Fruit fly (Drosophila melanogaster) whole organism, wandering third instar larva: ENCODE results near the gene 7B2.

Experiments
- Abd-B ChIP-seq: fragments of >200 bp; optimal IDR thresholded peaks from 2 replicates; lab custom pipeline; 2017; ENCODE audit warnings: missing biosample characterization, missing genetic modification characterization
- CG32264 ChIP-seq: fragments of 200-800 bp; sonication (Bioruptor generic); optimal IDR thresholded peaks from 2 replicates; lab custom pipeline; 2016; ENCODE audit warnings: missing biosample characterization, missing genetic modification characterization
- CG9705 ChIP-seq: fragments of 200-800 bp; sonication (Bioruptor generic); optimal IDR thresholded peaks from 2 replicates; lab custom pipeline; 2018; ENCODE audit warnings: missing biosample characterization, mild to moderate bottlenecking, missing genetic modification characterization
- CrebA ChIP-seq: fragments of 200-800 bp; sonication (Bioruptor generic); optimal IDR thresholded peaks from 2 replicates; lab custom pipeline; 2016; ENCODE audit warnings: missing biosample characterization, mild to moderate bottlenecking, missing genetic modification characterization, borderline replicate concordance
- Dif ChIP-seq: fragments of 200-275, 200-300 bp; sonication (Bioruptor generic); optimal IDR thresholded peaks from 2 replicates; lab custom pipeline; 2018; ENCODE audit warnings: missing biosample characterization, missing genetic modification characterization; ENCODE audit not compliant: partially characterized antibody
- GATAd ChIP-seq: sonication (Bioruptor generic); optimal IDR thresholded peaks from 2 replicates; lab custom pipeline; 2016; ENCODE audit warnings: missing biosample characterization, missing genetic modification characterization
- HLH106 ChIP-seq: fragments of 200-800 bp; optimal IDR thresholded peaks from 3 replicates; lab custom pipeline; 2019; ENCODE audit warnings: missing biosample characterization, mild to moderate bottlenecking, missing genetic modification characterization, moderate library complexity
- Hnf4 ChIP-seq: fragments of 200-800 bp; sonication (Bioruptor generic); optimal IDR thresholded peaks from 2 replicates; lab custom pipeline; 2016; ENCODE audit warnings: missing biosample characterization, mild to moderate bottlenecking, missing genetic modification characterization
- Hr78 ChIP-seq: fragments of >200 bp; optimal IDR thresholded peaks from 2 replicates; lab custom pipeline; 2017; ENCODE audit warnings: missing biosample characterization, missing genetic modification characterization
- Hr83 ChIP-seq: fragments of 200-300 bp; sonication (Bioruptor generic); optimal IDR thresholded peaks from 2 replicates; lab custom pipeline; 2016; ENCODE audit warnings: missing biosample characterization, mild to moderate bottlenecking, missing genetic modification characterization, moderate library complexity; ENCODE audit not compliant: poor library complexity, severe bottlenecking
- Jra ChIP-seq: sonication (Bioruptor generic); optimal IDR thresholded peaks from 2 replicates; lab custom pipeline; 2016; ENCODE audit warnings: missing biosample characterization, missing genetic modification characterization
- Mio ChIP-seq: sonication (Bioruptor generic); optimal IDR thresholded peaks from 2 replicates; lab custom pipeline; 2016; ENCODE audit warnings: missing biosample characterization, missing genetic modification characterization
- Myc ChIP-seq: fragments of >200 bp; optimal IDR thresholded peaks from 2 replicates; lab custom pipeline; 2017
- OdsH ChIP-seq: fragments of 200-800 bp; sonication (Bioruptor generic); optimal IDR thresholded peaks from 2 replicates; lab custom pipeline; 2016; ENCODE audit warnings: missing biosample characterization, mild to moderate bottlenecking, missing genetic modification characterization
- Rel ChIP-seq, 2 experiments: fragments of 200-800 bp; sonication (Bioruptor generic) in 1 of 2; optimal IDR thresholded peaks; 2 replicates in 1 of 2; 3 replicates in 1 of 2; lab custom pipeline; 2016 to 2019; ENCODE audit warnings: mild to moderate bottlenecking in 2 of 2, missing biosample characterization in 2 of 2, missing genetic modification characterization in 2 of 2, moderate library complexity in 1 of 2
- Sp1 ChIP-seq: fragments of 200-800 bp; sonication (Bioruptor generic); optimal IDR thresholded peaks from 3 replicates; lab custom pipeline; 2019; ENCODE audit warnings: missing biosample characterization, mild to moderate bottlenecking, missing genetic modification characterization, moderate library complexity
- Vsx2 ChIP-seq: fragments of 200-300, 225-300 bp; sonication (Bioruptor generic); optimal IDR thresholded peaks from 2 replicates; lab custom pipeline; 2018; ENCODE audit warnings: missing biosample characterization, missing genetic modification characterization; ENCODE audit not compliant: partially characterized antibody
- br ChIP-seq: fragments of 200-800 bp; sonication (Bioruptor generic); optimal IDR thresholded peaks from 2 replicates; lab custom pipeline; 2016; ENCODE audit warnings: missing biosample characterization, missing genetic modification characterization
- brk ChIP-seq: fragments of 200-800 bp; sonication (Bioruptor generic); optimal IDR thresholded peaks from 2 replicates; lab custom pipeline; 2016; ENCODE audit warnings: missing biosample characterization, mild to moderate bottlenecking, missing genetic modification characterization
- dmrt93B ChIP-seq: fragments of 200-800 bp; sonication (Bioruptor generic); optimal IDR thresholded peaks from 2 replicates; lab custom pipeline; 2018; ENCODE audit warnings: missing biosample characterization, mild to moderate bottlenecking, missing genetic modification characterization
- dsf ChIP-seq: sonication (Bioruptor generic); optimal IDR thresholded peaks from 2 replicates; lab custom pipeline; 2016; ENCODE audit warnings: missing biosample characterization, missing genetic modification characterization, borderline replicate concordance
- ey ChIP-seq: fragments of 200-800 bp; sonication (Bioruptor generic); optimal IDR thresholded peaks from 2 replicates; lab custom pipeline; 2016; ENCODE audit warnings: missing biosample characterization, missing genetic modification characterization
- foxo ChIP-seq, 2 experiments: fragments of 200-800 bp; sonication (Bioruptor generic); optimal IDR thresholded peaks; 2 replicates in 1 of 2; 3 replicates in 1 of 2; lab custom pipeline; 2016 to 2017; ENCODE audit warnings: missing biosample characterization in 2 of 2, missing genetic modification characterization in 2 of 2
- fru ChIP-seq: fragments of 200-800 bp; sonication (Bioruptor generic); optimal IDR thresholded peaks from 3 replicates; lab custom pipeline; 2016; ENCODE audit warnings: missing biosample characterization, mild to moderate bottlenecking, missing genetic modification characterization
- h ChIP-seq: fragments of 200-800 bp; sonication (Bioruptor generic); optimal IDR thresholded peaks from 3 replicates; lab custom pipeline; 2016; ENCODE audit warnings: missing biosample characterization, mild to moderate bottlenecking, missing genetic modification characterization
- jim ChIP-seq: fragments of 175-275, 200-325 bp; sonication (Bioruptor generic); optimal IDR thresholded peaks from 2 replicates; lab custom pipeline; 2016; ENCODE audit warnings: missing biosample characterization, mild to moderate bottlenecking, missing genetic modification characterization
- lola ChIP-seq: fragments of >200 bp; optimal IDR thresholded peaks from 2 replicates; lab custom pipeline; 2017; ENCODE audit warnings: missing biosample characterization, missing genetic modification characterization
- pan ChIP-seq: fragments of >200 bp; optimal IDR thresholded peaks from 2 replicates; lab custom pipeline; 2017
- psq ChIP-seq: fragments of 200-800 bp; sonication (Bioruptor generic); optimal IDR thresholded peaks from 3 replicates; lab custom pipeline; 2017; ENCODE audit warnings: missing biosample characterization, mild to moderate bottlenecking, missing genetic modification characterization, moderate library complexity
- rgr ChIP-seq: fragments of 200-800 bp; sonication (Bioruptor generic); optimal IDR thresholded peaks from 3 replicates; lab custom pipeline; 2016; ENCODE audit warnings: missing biosample characterization, mild to moderate bottlenecking, missing genetic modification characterization
- sage ChIP-seq: fragments of 200-800 bp; sonication (Bioruptor generic); optimal IDR thresholded peaks from 2 replicates; lab custom pipeline; 2016; ENCODE audit warnings: missing biosample characterization, mild to moderate bottlenecking, missing genetic modification characterization
- sv ChIP-seq: fragments of 200-800 bp; sonication (Bioruptor generic); optimal IDR thresholded peaks from 3 replicates; lab custom pipeline; 2016; ENCODE audit warnings: missing biosample characterization, missing genetic modification characterization
- tai ChIP-seq: sonication (Bioruptor generic); optimal IDR thresholded peaks from 2 replicates; lab custom pipeline; 2016; ENCODE audit warnings: missing biosample characterization, missing genetic modification characterization
- usp ChIP-seq: fragments of >200 bp; optimal IDR thresholded peaks from 2 replicates; lab custom pipeline; 2017; ENCODE audit warnings: missing biosample characterization, missing genetic modification characterization
- woc ChIP-seq: sonication (Bioruptor generic); optimal IDR thresholded peaks from 2 replicates; lab custom pipeline; 2016; ENCODE audit warnings: missing biosample characterization, mild to moderate bottlenecking, missing genetic modification characterization

7B2 gene

dm6 chr3R:5357935-5358414, 18.6 kb upstream of the 7B2 start, which contains the start of gene Prosbeta7:
Gene Prosbeta7 (minus strand): TSS chr3R:5358364.
- TF ChIP-seq GATAd (GFP tag; lab: Kevin White, UChicago), result no peak
- peak in 1 of 2 experiments; percentile 4 for TF ChIP-seq foxo (GFP tag; optimal IDR thresholded peaks at IDR 0.05; lab: Kevin White, UChicago)
- no peak for TF ChIP-seq woc (GFP tag; lab: Kevin White, UChicago)
- TF ChIP-seq brk, result no peak
- TF ChIP-seq usp (GFP tag; lab: Kevin White, UChicago), result no peak
- TF ChIP-seq dsf (GFP tag; lab: Kevin White, UChicago), result no peak
- no peak for TF ChIP-seq Mio (GFP tag; lab: Kevin White, UChicago)
- no peak for TF ChIP-seq dmrt93B
- TF ChIP-seq jim, result no peak
- TF ChIP-seq Dif, result peak; percentile 6
- TF ChIP-seq tai (GFP tag; lab: Kevin White, UChicago), result no peak
- TF ChIP-seq h (GFP tag; lab: Kevin White, UChicago), result no peak
- no peak for TF ChIP-seq Myc
- no peak for TF ChIP-seq Rel (GFP tag; optimal IDR thresholded peaks at IDR 0.05; lab: Kevin White, UChicago)
- peak; percentile 39 for TF ChIP-seq Rel (tag; optimal IDR thresholded peaks at IDR 0.05; lab: Kevin White, UChicago)
- no peak for TF ChIP-seq OdsH (GFP tag; lab: Kevin White, UChicago)
- TF ChIP-seq HLH106, result no peak
- TF ChIP-seq Hnf4, result no peak
- TF ChIP-seq fru (GFP tag; lab: Kevin White, UChicago), result no peak
- TF ChIP-seq rgr, result peak; percentile 7
- no peak for TF ChIP-seq CG32264 (GFP tag; lab: Kevin White, UChicago)
- TF ChIP-seq Jra, result no peak
- peak; percentile 19 for TF ChIP-seq Sp1 (GFP tag; lab: Kevin White, UChicago)
- TF ChIP-seq pan (lab: Kevin White, UChicago), result no peak
- TF ChIP-seq br (GFP tag; lab: Kevin White, UChicago), result no peak
- no peak for TF ChIP-seq Abd-B (GFP tag; lab: Kevin White, UChicago)
- no peak for TF ChIP-seq sage (GFP tag; lab: Kevin White, UChicago)
- TF ChIP-seq Hr83 (GFP tag; lab: Kevin White, UChicago), result no peak
- TF ChIP-seq CrebA, result no peak
- no peak for TF ChIP-seq Hr78 (GFP tag; lab: Kevin White, UChicago)
- no peak for TF ChIP-seq lola (GFP tag; lab: Kevin White, UChicago)
- TF ChIP-seq sv (GFP tag; lab: Kevin White, UChicago), result no peak
- TF ChIP-seq Vsx2 (GFP tag; lab: Kevin White, UChicago), result peak; percentile 62
- TF ChIP-seq CG9705 (GFP tag; lab: Kevin White, UChicago), result no peak
- no peak for TF ChIP-seq psq

- TF ChIP-seq tai (GFP tag; lab: Kevin White, UChicago), result no peak
- peak; percentile 66 for TF ChIP-seq Mio (GFP tag; lab: Kevin White, UChicago)
- no peak for TF ChIP-seq dmrt93B
- TF ChIP-seq CrebA, result no peak
- peak; percentile 86 for TF ChIP-seq Sp1 (GFP tag; lab: Kevin White, UChicago)
- peak; percentile 45 to 96 for TF ChIP-seq foxo (GFP tag; optimal IDR thresholded peaks at IDR 0.05; lab: Kevin White, UChicago)
- no peak for TF ChIP-seq Myc
- no peak for TF ChIP-seq pan (lab: Kevin White, UChicago)
- TF ChIP-seq sage (GFP tag; lab: Kevin White, UChicago), result peak; percentile 88
- TF ChIP-seq rgr, result peak; percentile 95
- TF ChIP-seq Hnf4, result peak; percentile 96
- peak; percentile 94 for TF ChIP-seq fru (GFP tag; lab: Kevin White, UChicago)
- peak; percentile 83 for TF ChIP-seq Jra
- peak; percentile 43 for TF ChIP-seq CG9705 (GFP tag; lab: Kevin White, UChicago)
- TF ChIP-seq dsf (GFP tag; lab: Kevin White, UChicago), result peak; percentile 8
- TF ChIP-seq br (GFP tag; lab: Kevin White, UChicago), result peak; percentile 96
- TF ChIP-seq jim, result no peak
- TF ChIP-seq Hr78 (GFP tag; lab: Kevin White, UChicago), result no peak
- TF ChIP-seq sv (GFP tag; lab: Kevin White, UChicago), result peak; percentile 69
- TF ChIP-seq woc (GFP tag; lab: Kevin White, UChicago), result peak; percentile 94
- TF ChIP-seq Vsx2 (GFP tag; lab: Kevin White, UChicago), result no peak
- peak; percentile 88 for TF ChIP-seq HLH106
- peak; percentile 86 for TF ChIP-seq psq
- peak; percentile 96 for TF ChIP-seq ey
- peak; percentile 96 for TF ChIP-seq OdsH (GFP tag; lab: Kevin White, UChicago)
- TF ChIP-seq CG32264 (GFP tag; lab: Kevin White, UChicago), result peak; percentile 93
- peak; percentile 97 for TF ChIP-seq h (GFP tag; lab: Kevin White, UChicago)
- peak; percentile 39 for TF ChIP-seq Rel (GFP tag; optimal IDR thresholded peaks at IDR 0.05; lab: Kevin White, UChicago)
- TF ChIP-seq Rel (tag; optimal IDR thresholded peaks at IDR 0.05; lab: Kevin White, UChicago), result peak; percentile 23
These were observed 14.8 kb upstream of the 7B2 start for dm6 chr3R:5361681-5362319.
